Fruit fly (Drosophila melanogaster) whole organism, wandering third instar larva: ENCODE results near the gene CG5966.

Source experiments
- Abd-B ChIP-seq: fragments of >200 bp; optimal IDR thresholded peaks from 2 replicates; lab custom pipeline; 2017; ENCODE audit warnings: missing biosample characterization, missing genetic modification characterization
- CG32264 ChIP-seq: fragments of 200-800 bp; sonication (Bioruptor generic); optimal IDR thresholded peaks from 2 replicates; lab custom pipeline; 2016; ENCODE audit warnings: missing biosample characterization, missing genetic modification characterization
- CG9705 ChIP-seq: fragments of 200-800 bp; sonication (Bioruptor generic); optimal IDR thresholded peaks from 2 replicates; lab custom pipeline; 2018; ENCODE audit warnings: missing biosample characterization, mild to moderate bottlenecking, missing genetic modification characterization
- CrebA ChIP-seq: fragments of 200-800 bp; sonication (Bioruptor generic); optimal IDR thresholded peaks from 2 replicates; lab custom pipeline; 2016; ENCODE audit warnings: missing biosample characterization, mild to moderate bottlenecking, missing genetic modification characterization, borderline replicate concordance
- Dfd ChIP-seq: fragments of >200 bp; optimal IDR thresholded peaks from 2 replicates; lab custom pipeline; 2017; ENCODE audit warnings: missing biosample characterization, missing genetic modification characterization
- Dif ChIP-seq: fragments of 200-275, 200-300 bp; sonication (Bioruptor generic); optimal IDR thresholded peaks from 2 replicates; lab custom pipeline; 2018; ENCODE audit warnings: missing biosample characterization, missing genetic modification characterization; ENCODE audit not compliant: partially characterized antibody
- GATAd ChIP-seq: sonication (Bioruptor generic); optimal IDR thresholded peaks from 2 replicates; lab custom pipeline; 2016; ENCODE audit warnings: missing biosample characterization, missing genetic modification characterization
- HLH106 ChIP-seq: fragments of 200-800 bp; optimal IDR thresholded peaks from 3 replicates; lab custom pipeline; 2019; ENCODE audit warnings: missing biosample characterization, mild to moderate bottlenecking, missing genetic modification characterization, moderate library complexity
- Hnf4 ChIP-seq: fragments of 200-800 bp; sonication (Bioruptor generic); optimal IDR thresholded peaks from 2 replicates; lab custom pipeline; 2016; ENCODE audit warnings: missing biosample characterization, mild to moderate bottlenecking, missing genetic modification characterization
- Hr78 ChIP-seq: fragments of >200 bp; optimal IDR thresholded peaks from 2 replicates; lab custom pipeline; 2017; ENCODE audit warnings: missing biosample characterization, missing genetic modification characterization
- Hr83 ChIP-seq: fragments of 200-300 bp; sonication (Bioruptor generic); optimal IDR thresholded peaks from 2 replicates; lab custom pipeline; 2016; ENCODE audit warnings: missing biosample characterization, mild to moderate bottlenecking, missing genetic modification characterization, moderate library complexity; ENCODE audit not compliant: poor library complexity, severe bottlenecking
- Jra ChIP-seq: sonication (Bioruptor generic); optimal IDR thresholded peaks from 2 replicates; lab custom pipeline; 2016; ENCODE audit warnings: missing biosample characterization, missing genetic modification characterization
- Mio ChIP-seq: sonication (Bioruptor generic); optimal IDR thresholded peaks from 2 replicates; lab custom pipeline; 2016; ENCODE audit warnings: missing biosample characterization, missing genetic modification characterization
- Myc ChIP-seq: fragments of >200 bp; optimal IDR thresholded peaks from 2 replicates; lab custom pipeline; 2017
- N ChIP-seq: fragments of >200 bp; optimal IDR thresholded peaks from 2 replicates; lab custom pipeline; 2018; ENCODE audit warnings: missing biosample characterization, missing external identifiers, missing genetic modification characterization
- OdsH ChIP-seq: fragments of 200-800 bp; sonication (Bioruptor generic); optimal IDR thresholded peaks from 2 replicates; lab custom pipeline; 2016; ENCODE audit warnings: missing biosample characterization, mild to moderate bottlenecking, missing genetic modification characterization
- Sp1 ChIP-seq: fragments of 200-800 bp; sonication (Bioruptor generic); optimal IDR thresholded peaks from 3 replicates; lab custom pipeline; 2019; ENCODE audit warnings: missing biosample characterization, mild to moderate bottlenecking, missing genetic modification characterization, moderate library complexity
- Vsx2 ChIP-seq: fragments of 200-300, 225-300 bp; sonication (Bioruptor generic); optimal IDR thresholded peaks from 2 replicates; lab custom pipeline; 2018; ENCODE audit warnings: missing biosample characterization, missing genetic modification characterization; ENCODE audit not compliant: partially characterized antibody
- br ChIP-seq: fragments of 200-800 bp; sonication (Bioruptor generic); optimal IDR thresholded peaks from 2 replicates; lab custom pipeline; 2016; ENCODE audit warnings: missing biosample characterization, missing genetic modification characterization
- brk ChIP-seq: fragments of 200-800 bp; sonication (Bioruptor generic); optimal IDR thresholded peaks from 2 replicates; lab custom pipeline; 2016; ENCODE audit warnings: missing biosample characterization, mild to moderate bottlenecking, missing genetic modification characterization
- dl ChIP-seq, 2 experiments: fragments of 175-275, 200-275 bp in 1 of 2; fragments of 200-275 bp in 1 of 2; sonication (Bioruptor generic); optimal IDR thresholded peaks; lab custom pipeline; 2018; ENCODE audit warnings: mild to moderate bottlenecking in 2 of 2, missing biosample characterization in 2 of 2, missing genetic modification characterization in 2 of 2, moderate library complexity in 2 of 2; ENCODE audit not compliant: partially characterized antibody in 2 of 2, insufficient read depth in 1 of 2
- dmrt93B ChIP-seq: fragments of 200-800 bp; sonication (Bioruptor generic); optimal IDR thresholded peaks from 2 replicates; lab custom pipeline; 2018; ENCODE audit warnings: missing biosample characterization, mild to moderate bottlenecking, missing genetic modification characterization
- dsf ChIP-seq: sonication (Bioruptor generic); optimal IDR thresholded peaks from 2 replicates; lab custom pipeline; 2016; ENCODE audit warnings: missing biosample characterization, missing genetic modification characterization, borderline replicate concordance
- ey ChIP-seq: fragments of 200-800 bp; sonication (Bioruptor generic); optimal IDR thresholded peaks from 2 replicates; lab custom pipeline; 2016; ENCODE audit warnings: missing biosample characterization, missing genetic modification characterization
- foxo ChIP-seq, 2 experiments: fragments of 200-800 bp; sonication (Bioruptor generic); optimal IDR thresholded peaks; 2 replicates in 1 of 2; 3 replicates in 1 of 2; lab custom pipeline; 2016 to 2017; ENCODE audit warnings: missing biosample characterization in 2 of 2, missing genetic modification characterization in 2 of 2
- fru ChIP-seq: fragments of 200-800 bp; sonication (Bioruptor generic); optimal IDR thresholded peaks from 3 replicates; lab custom pipeline; 2016; ENCODE audit warnings: missing biosample characterization, mild to moderate bottlenecking, missing genetic modification characterization
- h ChIP-seq: fragments of 200-800 bp; sonication (Bioruptor generic); optimal IDR thresholded peaks from 3 replicates; lab custom pipeline; 2016; ENCODE audit warnings: missing biosample characterization, mild to moderate bottlenecking, missing genetic modification characterization
- jim ChIP-seq: fragments of 175-275, 200-325 bp; sonication (Bioruptor generic); optimal IDR thresholded peaks from 2 replicates; lab custom pipeline; 2016; ENCODE audit warnings: missing biosample characterization, mild to moderate bottlenecking, missing genetic modification characterization
- lola ChIP-seq: fragments of >200 bp; optimal IDR thresholded peaks from 2 replicates; lab custom pipeline; 2017; ENCODE audit warnings: missing biosample characterization, missing genetic modification characterization
- pan ChIP-seq: fragments of >200 bp; optimal IDR thresholded peaks from 2 replicates; lab custom pipeline; 2017
- psq ChIP-seq: fragments of 200-800 bp; sonication (Bioruptor generic); optimal IDR thresholded peaks from 3 replicates; lab custom pipeline; 2017; ENCODE audit warnings: missing biosample characterization, mild to moderate bottlenecking, missing genetic modification characterization, moderate library complexity
- rgr ChIP-seq: fragments of 200-800 bp; sonication (Bioruptor generic); optimal IDR thresholded peaks from 3 replicates; lab custom pipeline; 2016; ENCODE audit warnings: missing biosample characterization, mild to moderate bottlenecking, missing genetic modification characterization
- sage ChIP-seq: fragments of 200-800 bp; sonication (Bioruptor generic); optimal IDR thresholded peaks from 2 replicates; lab custom pipeline; 2016; ENCODE audit warnings: missing biosample characterization, mild to moderate bottlenecking, missing genetic modification characterization
- sv ChIP-seq: fragments of 200-800 bp; sonication (Bioruptor generic); optimal IDR thresholded peaks from 3 replicates; lab custom pipeline; 2016; ENCODE audit warnings: missing biosample characterization, missing genetic modification characterization
- tai ChIP-seq: sonication (Bioruptor generic); optimal IDR thresholded peaks from 2 replicates; lab custom pipeline; 2016; ENCODE audit warnings: missing biosample characterization, missing genetic modification characterization
- usp ChIP-seq: fragments of >200 bp; optimal IDR thresholded peaks from 2 replicates; lab custom pipeline; 2017; ENCODE audit warnings: missing biosample characterization, missing genetic modification characterization
- woc ChIP-seq: sonication (Bioruptor generic); optimal IDR thresholded peaks from 2 replicates; lab custom pipeline; 2016; ENCODE audit warnings: missing biosample characterization, mild to moderate bottlenecking, missing genetic modification characterization

The CG5966 gene

dm6 chrX:5969860-5970665, 18.5 kb upstream of the CG5966 start:
- peak; percentile 25 for TF ChIP-seq fru (GFP tag; lab: Kevin White, UChicago)
- TF ChIP-seq ey (GFP tag; lab: Kevin White, UChicago), result no peak
- TF ChIP-seq dsf (GFP tag; lab: Kevin White, UChicago), result no peak
- peak; percentile 23 for TF ChIP-seq psq
- peak; percentile 44 for TF ChIP-seq HLH106
- TF ChIP-seq h (GFP tag; lab: Kevin White, UChicago), result peak; percentile 23
- TF ChIP-seq Sp1 (GFP tag; lab: Kevin White, UChicago), result peak; percentile 32
- TF ChIP-seq sv, result peak; percentile 11
- TF ChIP-seq Dif (GFP tag; lab: Kevin White, UChicago), result no peak
- peak in 1 of 2 experiments; percentile 38 for TF ChIP-seq foxo (GFP tag; optimal IDR thresholded peaks at IDR 0.05; lab: Kevin White, UChicago)

dm6 chrX:5970666-5971057, 17.9 kb upstream of the CG5966 start:
- TF ChIP-seq CG9705 (no peak), dmrt93B (GFP tag; lab: Kevin White, UChicago) (no peak), br (GFP tag; lab: Kevin White, UChicago) (no peak), Hr83 (GFP tag; lab: Kevin White, UChicago) (no peak), woc (GFP tag; lab: Kevin White, UChicago) (no peak), Dfd (GFP tag; lab: Kevin White, UChicago) (no peak), CG32264 (GFP tag; lab: Kevin White, UChicago) (no peak), Dif (GFP tag; lab: Kevin White, UChicago) (no peak), sv (no peak)
- TF ChIP-seq, all 38 proteins: peak for 0

dm6 chrX:5972030-5972429, 16.6 kb upstream of the CG5966 start:
- no peak for TF ChIP-seq Jra (GFP tag; lab: Kevin White, UChicago)
- no peak for TF ChIP-seq Dfd (GFP tag; lab: Kevin White, UChicago)
- peak; percentile 5 for TF ChIP-seq br (GFP tag; lab: Kevin White, UChicago)
- TF ChIP-seq Hr78 (GFP tag; lab: Kevin White, UChicago), result no peak
- peak in 1 of 2 experiments; percentile 47 for TF ChIP-seq foxo (GFP tag; optimal IDR thresholded peaks at IDR 0.05; lab: Kevin White, UChicago)
- peak; percentile 37 for TF ChIP-seq rgr (GFP tag; lab: Kevin White, UChicago)
- TF ChIP-seq HLH106, result peak; percentile 26
- TF ChIP-seq sv, result peak; percentile 5
- TF ChIP-seq ey (GFP tag; lab: Kevin White, UChicago), result peak; percentile 6

dm6 chrX:5973389-5974025, 15.1 kb upstream of the CG5966 start:
- TF ChIP-seq Vsx2 (GFP tag; lab: Kevin White, UChicago) (no peak), CG9705 (peak; percentile 47), br (GFP tag; lab: Kevin White, UChicago) (peak; percentile 49), usp (GFP tag; lab: Kevin White, UChicago) (no peak), OdsH (GFP tag; lab: Kevin White, UChicago) (peak; percentile 48), Dfd (GFP tag; lab: Kevin White, UChicago) (no peak), Abd-B (GFP tag; lab: Kevin White, UChicago) (no peak), Jra (GFP tag; lab: Kevin White, UChicago) (no peak), tai (GFP tag; lab: Kevin White, UChicago) (no peak), sage (peak; percentile 62), ey (GFP tag; lab: Kevin White, UChicago) (no peak), foxo (GFP tag; optimal IDR thresholded peaks at IDR 0.05; lab: Kevin White, UChicago) (peak in 1 of 2 experiments; percentile 45), fru (GFP tag; lab: Kevin White, UChicago) (peak; percentile 26), h (GFP tag; lab: Kevin White, UChicago) (peak; percentile 72), N (GFP tag; lab: Kevin White, UChicago) (no peak), jim (GFP tag; lab: Kevin White, UChicago) (no peak), dsf (GFP tag; lab: Kevin White, UChicago) (no peak), GATAd (GFP tag; lab: Kevin White, UChicago) (no peak), pan (lab: Kevin White, UChicago) (no peak), Dif (GFP tag; lab: Kevin White, UChicago) (no peak), lola (GFP tag; lab: Kevin White, UChicago) (no peak), dmrt93B (GFP tag; lab: Kevin White, UChicago) (peak; percentile 48), Hr83 (GFP tag; lab: Kevin White, UChicago) (no peak), CG32264 (GFP tag; lab: Kevin White, UChicago) (no peak), Myc (lab: Kevin White, UChicago) (no peak), sv (no peak), Hnf4 (GFP tag; lab: Kevin White, UChicago) (peak; percentile 50), Mio (no peak), dl (GFP tag; optimal IDR thresholded peaks at IDR 0.05; lab: Kevin White, UChicago; ENCODE audit: insufficient read depth in 1 of 2, partially characterized antibody in 2 of 2) (no peak), CrebA (no peak), brk (no peak), Sp1 (GFP tag; lab: Kevin White, UChicago) (peak; percentile 64), rgr (GFP tag; lab: Kevin White, UChicago) (peak; percentile 59), psq (peak; percentile 40)
